Worm (Caenorhabditis elegans): Measurements from ENCODE around the gene T14B4.20.

Gene T14B4.20

DNA sequence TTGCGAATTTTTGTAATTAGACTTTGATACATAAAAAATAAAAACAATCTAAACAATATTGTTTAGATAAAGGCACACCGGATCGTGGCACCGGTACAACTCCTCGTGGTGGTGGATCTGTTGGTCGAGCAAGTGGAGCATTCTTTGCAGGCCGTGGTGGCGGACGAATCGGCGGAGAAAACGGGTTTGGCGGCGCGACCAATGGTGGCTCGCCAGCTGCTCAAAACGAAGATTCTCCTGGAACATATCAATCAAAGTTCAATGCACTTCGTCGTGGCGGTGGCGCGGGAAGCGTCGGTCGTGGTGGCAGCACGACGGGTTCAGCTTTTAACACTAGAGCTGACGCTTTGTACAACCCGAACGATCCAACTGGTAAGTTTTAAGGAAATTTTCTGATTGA, 30.7 kb upstream of the T14B4.20 start:
- no peak for TF ChIP-seq pros-1 (tag; optimal IDR thresholded peaks at IDR 0.05)
- no peak for TF ChIP-seq T23F11.4 (GFP tag; optimal IDR thresholded peaks at IDR 0.05)
- TF ChIP-seq lin-11 (tag; optimal IDR thresholded peaks at IDR 0.05) = no peak
- no peak for TF ChIP-seq nhr-232 (tag; optimal IDR thresholded peaks at IDR 0.05)
- no peak for TF ChIP-seq zip-5 (tag; optimal IDR thresholded peaks at IDR 0.05)
- no peak for TF ChIP-seq hlh-30 (tag; optimal IDR thresholded peaks at IDR 0.05; ENCODE audit: insufficient read depth)
- no peak for TF ChIP-seq nfya-1 (tag; optimal IDR thresholded peaks at IDR 0.05)
- no peak for TF ChIP-seq unc-55 (GFP tag; optimal IDR thresholded peaks at IDR 0.05)
- TF ChIP-seq mec-3 (tag; optimal IDR thresholded peaks at IDR 0.05; ENCODE audit: borderline replicate concordance) = no peak
- TF ChIP-seq hlh-13 (GFP tag; optimal IDR thresholded peaks at IDR 0.05) = no peak
- TF ChIP-seq ahr-1 (tag; optimal IDR thresholded peaks at IDR 0.05) = no peak

- TF ChIP-seq elt-2 (tag; optimal IDR thresholded peaks at IDR 0.05) (no peak), ceh-34 (tag; optimal IDR thresholded peaks at IDR 0.05) (no peak), pha-4 (tag; optimal IDR thresholded peaks at IDR 0.05) (no peak), sdc-2 (tag; optimal IDR thresholded peaks at IDR 0.05) (no peak), lim-6 (tag; optimal IDR thresholded peaks at IDR 0.05) (no peak), T23F11.4 (GFP tag; optimal IDR thresholded peaks at IDR 0.05) (no peak), tbx-2 (tag; optimal IDR thresholded peaks at IDR 0.05) (no peak), nfya-1 (tag; optimal IDR thresholded peaks at IDR 0.05) (no peak), ceh-30 (tag; optimal IDR thresholded peaks at IDR 0.05) (no peak), ceh-9 (tag; optimal IDR thresholded peaks at IDR 0.05) (no peak), pat-9 (tag; optimal IDR thresholded peaks at IDR 0.05) (no peak), ceh-48 (tag; optimal IDR thresholded peaks at IDR 0.05) (no peak), odd-2 (tag; optimal IDR thresholded peaks at IDR 0.05) (no peak), K09A11.1 (tag; optimal IDR thresholded peaks at IDR 0.05; ENCODE audit: insufficient read depth) (no peak)
Observed at ce11 chrII:6689088-6689487, 27.6 kb upstream of the T14B4.20 start.

DNA sequence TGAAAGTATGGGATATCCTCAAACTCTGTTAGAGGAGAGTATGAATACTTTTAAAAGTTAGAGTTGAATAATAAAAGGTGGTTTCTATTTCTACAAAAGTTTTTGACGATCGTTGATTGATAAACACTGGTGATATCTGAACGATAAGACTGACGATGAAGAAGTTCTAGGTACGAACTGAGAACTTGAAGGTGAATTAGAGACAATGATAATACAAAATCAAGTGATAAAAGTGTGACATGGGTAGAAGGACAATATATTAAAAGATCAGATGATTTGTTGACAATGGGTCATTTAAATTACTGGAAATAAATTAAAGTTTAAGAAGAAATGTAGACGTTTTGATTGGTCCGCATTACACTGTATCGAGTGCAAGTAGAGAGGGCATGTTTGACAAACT, 21.3 kb upstream of the T14B4.20 start, which contains the start of gene C18H9.5:
C18H9.5 (minus strand) TSS at position 179 of the 400 bp plus-strand sequence.
- TF ChIP-seq ceh-24 (tag; optimal IDR thresholded peaks at IDR 0.05) = no peak
- no peak for TF ChIP-seq fkh-6 (tag; optimal IDR thresholded peaks at IDR 0.05)
- TF ChIP-seq dmd-4 (tag; optimal IDR thresholded peaks at IDR 0.05; ENCODE audit: borderline replicate concordance) = no peak
- TF ChIP-seq unc-86 (tag; optimal IDR thresholded peaks at IDR 0.05) = no peak
- no peak for TF ChIP-seq ahr-1 (tag; optimal IDR thresholded peaks at IDR 0.05)
- TF ChIP-seq che-1 (tag; optimal IDR thresholded peaks at IDR 0.05) = no peak
- TF ChIP-seq nfya-1 (tag; optimal IDR thresholded peaks at IDR 0.05) = no peak
- no peak for TF ChIP-seq lin-11 (tag; optimal IDR thresholded peaks at IDR 0.05)
- TF ChIP-seq lim-6 (tag; optimal IDR thresholded peaks at IDR 0.05) = no peak
- TF ChIP-seq ceh-45 (GFP tag; IDR thresholded peaks at IDR 0.05) = no peak
- TF ChIP-seq hlh-13 (GFP tag; optimal IDR thresholded peaks at IDR 0.05) = no peak

- TF ChIP-seq ceh-22 (tag; optimal IDR thresholded peaks at IDR 0.05) = no peak
- TF ChIP-seq pqm-1 (tag; optimal IDR thresholded peaks at IDR 0.05) = no peak
- TF ChIP-seq madf-2 (tag; optimal IDR thresholded peaks at IDR 0.05) = no peak
- TF ChIP-seq ceh-6 (GFP tag; optimal IDR thresholded peaks at IDR 0.05) = no peak
- no peak for TF ChIP-seq elt-4 (tag; optimal IDR thresholded peaks at IDR 0.05)
- TF ChIP-seq nhr-232 (tag; optimal IDR thresholded peaks at IDR 0.05) = no peak
- TF ChIP-seq ceh-18 (tag; optimal IDR thresholded peaks at IDR 0.05) = no peak
- no peak for TF ChIP-seq hlh-13 (GFP tag; optimal IDR thresholded peaks at IDR 0.05)
Observed at ce11 chrII:6698784-6699183, 17.9 kb upstream of the T14B4.20 start, which contains the start of gene C18H9.1. TSS of gene C18H9.1 (plus strand) at chrII:6699084.

- TF ChIP-seq tbx-2 (tag; optimal IDR thresholded peaks at IDR 0.05) (no peak), hlh-13 (GFP tag; optimal IDR thresholded peaks at IDR 0.05) (no peak), ceh-45 (GFP tag; IDR thresholded peaks at IDR 0.05) (no peak), C08G9.2 (tag; optimal IDR thresholded peaks at IDR 0.05) (no peak), nfya-1 (tag; optimal IDR thresholded peaks at IDR 0.05) (no peak), fax-1 (tag; optimal IDR thresholded peaks at IDR 0.05) (no peak), ahr-1 (tag; optimal IDR thresholded peaks at IDR 0.05) (no peak), ceh-19 (GFP tag; optimal IDR thresholded peaks at IDR 0.05) (no peak), T23F11.4 (GFP tag; optimal IDR thresholded peaks at IDR 0.05) (no peak), ceh-14 (tag; optimal IDR thresholded peaks at IDR 0.05) (no peak), ztf-16 (tag; optimal IDR thresholded peaks at IDR 0.05) (no peak), sox-2 (GFP tag; IDR thresholded peaks at IDR 0.05) (no peak), ceh-22 (tag; optimal IDR thresholded peaks at IDR 0.05) (no peak)
Observed at ce11 chrII:6701497-6701896, 15.2 kb upstream of the T14B4.20 start, which contains the start of gene C18H9.6. TSS of gene C18H9.6 (minus strand) at chrII:6701625.

Measured in whole organism, late embryonic.